Worm (Caenorhabditis elegans) whole organism, early embryonic: ENCODE results near the gene F18C5.9.

Experiments
- F13C5.2 ChIP-seq: sonication (generic microtip); optimal IDR thresholded peaks from 2 replicates; lab custom pipeline; 2017; ENCODE audit warnings: mild to moderate bottlenecking, missing genetic modification characterization, inconsistent platforms, missing compliant biosample characterization
- aly-1 ChIP-seq: sonication (generic microtip); optimal IDR thresholded peaks from 2 replicates; lab custom pipeline; 2016; ENCODE audit warnings: missing genetic modification characterization, missing compliant biosample characterization
- ama-1 ChIP-seq: fragments of 150-350 bp; optimal IDR thresholded peaks from 2 replicates; lab custom pipeline; 2014
- ceh-36 ChIP-seq: sonication (generic microtip); optimal IDR thresholded peaks from 2 replicates; lab custom pipeline; 2016; ENCODE audit warnings: missing genetic modification characterization, inconsistent platforms, missing compliant biosample characterization
- ets-7 ChIP-seq: sonication (generic microtip); optimal IDR thresholded peaks from 2 replicates; lab custom pipeline; 2016; ENCODE audit warnings: missing genotype, missing genetic modification characterization, missing compliant biosample characterization
- flt-1 ChIP-seq: fragments of 200-800 bp; sonication (Bioruptor generic); IDR thresholded peaks from 2 replicates; pipeline ENCODE4 v1.3.6; 2022; ENCODE audit warnings: missing genetic modification characterization, missing compliant biosample characterization
- hnd-1 ChIP-seq: sonication (generic microtip); optimal IDR thresholded peaks from 2 replicates; lab custom pipeline; 2016; ENCODE audit warnings: missing genetic modification characterization, missing compliant biosample characterization
- pes-1 ChIP-seq: fragments of 200-800 bp; sonication (Bioruptor generic); IDR thresholded peaks from 2 replicates; pipeline ENCODE4 v1.3.6; 2022; ENCODE audit warnings: missing genetic modification reagents, missing genetic modification characterization, missing compliant biosample characterization
- scrt-1 ChIP-seq: fragments of 200-800 bp; sonication (Bioruptor generic); IDR thresholded peaks from 2 replicates; pipeline ENCODE4 v1.3.6; 2022; ENCODE audit warnings: missing genetic modification characterization, missing compliant biosample characterization
- tbx-37 ChIP-seq: fragments of 200-800 bp; sonication (Bioruptor generic); conservative IDR thresholded peaks from 2 replicates; pipeline ENCODE4 v1.3.6; 2022; ENCODE audit warnings: missing genetic modification reagents, missing genetic modification characterization, missing compliant biosample characterization
- tra-4 ChIP-seq: sonication (generic microtip); optimal IDR thresholded peaks from 2 replicates; lab custom pipeline; 2017; ENCODE audit warnings: missing genetic modification characterization, missing compliant biosample characterization

DNA sequence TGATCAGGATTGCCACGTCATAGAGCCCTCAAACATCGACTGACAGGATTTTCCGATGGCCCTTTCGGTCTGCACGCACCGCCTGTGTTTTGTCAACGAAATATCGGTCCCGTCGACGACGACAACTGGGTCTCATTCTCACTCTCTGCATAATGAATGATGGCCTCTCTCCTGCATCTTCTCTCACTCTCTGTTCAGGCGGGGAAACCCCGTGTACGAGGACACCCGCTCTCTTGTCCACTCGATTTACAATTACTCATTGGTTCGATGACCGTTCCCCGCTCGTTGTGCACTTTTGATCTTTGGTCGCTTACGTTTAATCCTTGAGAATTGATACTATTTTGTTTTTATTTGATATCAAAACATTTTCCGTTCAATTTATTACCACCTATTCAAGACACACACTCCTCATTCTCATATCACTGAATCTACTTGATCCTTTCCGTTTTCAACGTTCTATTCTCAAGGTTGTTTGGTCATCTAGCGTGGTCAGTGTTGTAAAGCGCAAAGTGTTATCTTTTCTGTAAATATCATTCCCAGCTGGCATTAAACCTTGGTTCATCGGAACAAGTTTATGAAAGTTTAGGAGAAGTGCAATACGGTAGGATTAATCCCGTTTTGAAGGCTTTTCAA lies 44.2 kb upstream of the F18C5.9 start:
- no peak for TF ChIP-seq ets-7 (tag; lab: Kevin White, UChicago)
- 0 out of 2 replicates have a peak, but pooled peaks have one; percentile 23 for TF ChIP-seq flt-1
- no peak for TF ChIP-seq ama-1 (lab: Kevin White, UChicago)
- TF ChIP-seq aly-1 = peak; percentile 53
- no peak; the same call in 1 of the 2 replicates for TF ChIP-seq tbx-37 (GFP tag; lab: Robert Waterston, UW)
- TF ChIP-seq ceh-36 = no peak
- no peak for TF ChIP-seq tra-4
- no peak for TF ChIP-seq F13C5.2 (tag; lab: Kevin White, UChicago)
- TF ChIP-seq pes-1 (GFP tag; lab: Robert Waterston, UW) = no peak
- no peak for TF ChIP-seq scrt-1 (GFP tag; lab: Robert Waterston, UW)
- no peak for TF ChIP-seq hnd-1 (tag; lab: Kevin White, UChicago)
